Fruit fly (Drosophila melanogaster) whole organism, embryonic: ENCODE measurements around the gene CG12253.

Source experiments
- Awh ChIP-seq: fragments of 200-800 bp; sonication (Bioruptor generic); IDR thresholded peaks from 2 replicates; pipeline ENCODE4, ENCODE4 v1.3.6; 2022; ENCODE audit warnings: missing biosample characterization, missing genetic modification characterization
- Bgb ChIP-seq: fragments of 200-800 bp; sonication (Bioruptor generic); IDR thresholded peaks from 2 replicates; pipeline ENCODE4 v1.3.6; 2022; ENCODE audit warnings: missing biosample characterization, missing genetic modification characterization; ENCODE audit not compliant: partially characterized antibody
- Blimp-1 ChIP-seq: fragments of 200-800 bp; sonication (Bioruptor generic); optimal IDR thresholded peaks from 3 replicates; lab custom pipeline; 2018; ENCODE audit warnings: missing biosample characterization, missing genetic modification characterization, mild to moderate bottlenecking, moderate library complexity, missing genetic modification reagents
- CG10462 ChIP-seq: fragments of 200-800 bp; sonication (Bioruptor generic); optimal IDR thresholded peaks from 2 replicates; lab custom pipeline; 2016; ENCODE audit warnings: missing biosample characterization, missing genetic modification characterization
- CG12155 ChIP-seq: fragments of 200-800 bp; sonication (Bioruptor generic); optimal IDR thresholded peaks from 3 replicates; lab custom pipeline; 2016; ENCODE audit warnings: missing biosample characterization, missing genetic modification characterization
- CG12299 ChIP-seq: fragments of 200-800 bp; sonication (Bioruptor generic); optimal IDR thresholded peaks from 2 replicates; lab custom pipeline; 2018; ENCODE audit warnings: missing biosample characterization, mild to moderate bottlenecking, missing genetic modification characterization
- CG12659 ChIP-seq: fragments of 200-800 bp; sonication (Bioruptor generic); optimal IDR thresholded peaks from 3 replicates; lab custom pipeline; 2017; ENCODE audit warnings: mild to moderate bottlenecking, missing biosample characterization, missing genetic modification reagents, missing genetic modification characterization
- CG14860 ChIP-seq: fragments of 200-800 bp; sonication (Bioruptor generic); IDR thresholded peaks from 3 replicates; pipeline ENCODE4 v1.3.6; 2022; ENCODE audit warnings: missing biosample characterization, missing genetic modification characterization; ENCODE audit not compliant: partially characterized antibody
- CG15514 ChIP-seq: fragments of 200-800 bp; sonication (Bioruptor generic); optimal IDR thresholded peaks from 3 replicates; lab custom pipeline; 2017; ENCODE audit warnings: missing biosample characterization, missing genetic modification characterization, mild to moderate bottlenecking, moderate library complexity, missing genetic modification reagents
- CG16815 ChIP-seq: fragments of 200-800 bp; sonication (Bioruptor generic); optimal IDR thresholded peaks from 3 replicates; lab custom pipeline; 2017; ENCODE audit warnings: missing biosample characterization, mild to moderate bottlenecking, missing genetic modification characterization
- CG17328 ChIP-seq: fragments of 200-800 bp; sonication (Bioruptor generic); IDR thresholded peaks from 2 replicates; pipeline ENCODE4 v1.3.6; 2022; ENCODE audit warnings: missing biosample characterization, missing genetic modification characterization
- CG42726 ChIP-seq: fragments of 200-800 bp; sonication (Bioruptor generic); IDR thresholded peaks from 2 replicates; pipeline ENCODE4 v1.3.6; 2022; ENCODE audit warnings: missing biosample characterization, missing genetic modification characterization; ENCODE audit not compliant: partially characterized antibody
- CG4730 ChIP-seq: fragments of 200-800 bp; sonication (Bioruptor generic); IDR thresholded peaks from 2 replicates; pipeline ENCODE4 v1.3.6; 2022; ENCODE audit warnings: missing biosample characterization, missing genetic modification characterization
- CG8290 ChIP-seq, 3 experiments: fragments of 200-800 bp; sonication (Bioruptor generic); optimal IDR thresholded peaks; 2 replicates each; lab custom pipeline; 2016 to 2019; ENCODE audit warnings: missing biosample characterization in 3 of 3, missing genetic modification characterization in 3 of 3, mild to moderate bottlenecking in 2 of 3, moderate library complexity in 1 of 3
- CG9437 ChIP-seq: fragments of 200-800 bp; sonication (Bioruptor generic); optimal IDR thresholded peaks from 2 replicates; lab custom pipeline; 2018; ENCODE audit warnings: missing biosample characterization, mild to moderate bottlenecking, missing genetic modification characterization
- CG9609 ChIP-seq: fragments of 200-800 bp; sonication (Bioruptor generic); optimal IDR thresholded peaks from 3 replicates; lab custom pipeline; 2016; ENCODE audit warnings: missing biosample characterization, missing genetic modification characterization
- CkIIα-i1 ChIP-seq: fragments of 200-800 bp; sonication (Bioruptor generic); IDR thresholded peaks from 2 replicates; pipeline ENCODE4 v1.3.6; 2022; ENCODE audit warnings: missing biosample characterization, missing genetic modification characterization
- D19A ChIP-seq: fragments of 200-800 bp; optimal IDR thresholded peaks from 3 replicates; lab custom pipeline; 2019; ENCODE audit warnings: missing biosample characterization, mild to moderate bottlenecking, missing genetic modification characterization, moderate library complexity
- Ets97D ChIP-seq: fragments of 200-800 bp; sonication (Bioruptor generic); optimal IDR thresholded peaks from 3 replicates; lab custom pipeline; 2016; ENCODE audit warnings: missing biosample characterization, missing genetic modification characterization
- Gug ChIP-seq: fragments of 200-800 bp; sonication (Bioruptor generic); IDR thresholded peaks from 4 replicates; pipeline ENCODE4 v1.3.6; 2022; ENCODE audit warnings: missing biosample characterization, missing genetic modification characterization
- HLH4C ChIP-seq: fragments of 200-800 bp; sonication (Bioruptor generic); IDR thresholded peaks from 3 replicates; pipeline ENCODE4 v1.3.6; 2022; ENCODE audit warnings: missing biosample characterization, missing genetic modification characterization; ENCODE audit not compliant: partially characterized antibody
- HLHmδ ChIP-seq: fragments of 200-800 bp; sonication (Bioruptor generic); optimal IDR thresholded peaks from 2 replicates; lab custom pipeline; 2018; ENCODE audit warnings: missing biosample characterization, mild to moderate bottlenecking, missing genetic modification characterization, moderate library complexity
- Lpt ChIP-seq: fragments of >200 bp; optimal IDR thresholded peaks from 2 replicates; lab custom pipeline; 2018; ENCODE audit warnings: missing biosample characterization, missing genetic modification characterization
- Med ChIP-seq: fragments of 200-800 bp; sonication (Bioruptor generic); peaks from one replicate; lab custom pipeline; 2016; ENCODE audit warnings: missing biosample characterization, missing genetic modification characterization, mild to moderate bottlenecking, inconsistent platforms, moderate library complexity
- Mrtf ChIP-seq: fragments of 200-800 bp; sonication (Bioruptor generic); IDR thresholded peaks from 3 replicates; pipeline ENCODE4 v1.3.6; 2022; ENCODE audit warnings: missing biosample characterization, missing genetic modification characterization
- Oli ChIP-seq: fragments of 200-800 bp; sonication (Bioruptor generic); optimal IDR thresholded peaks from 2 replicates; lab custom pipeline; 2018; ENCODE audit warnings: missing biosample characterization, mild to moderate bottlenecking, missing genetic modification characterization, moderate library complexity
- Side ChIP-seq: fragments of 200-800 bp; sonication (Bioruptor generic); optimal IDR thresholded peaks from 2 replicates; lab custom pipeline; 2016; ENCODE audit warnings: missing biosample characterization, missing genetic modification characterization
- Sin3A ChIP-seq: fragments of >200 bp; optimal IDR thresholded peaks from 2 replicates; lab custom pipeline; 2018
- Sox102F ChIP-seq: fragments of 200-800 bp; sonication (Bioruptor generic); optimal IDR thresholded peaks from 2 replicates; lab custom pipeline; 2018; ENCODE audit warnings: missing biosample characterization, mild to moderate bottlenecking, missing genetic modification characterization, moderate library complexity
- Xbp1 ChIP-seq: fragments of 200-800 bp; sonication (Bioruptor generic); optimal IDR thresholded peaks from 3 replicates; lab custom pipeline; 2016; ENCODE audit warnings: missing biosample characterization, mild to moderate bottlenecking, missing genetic modification characterization
- Xrp1 ChIP-seq: fragments of 200-800 bp; sonication (Bioruptor generic); IDR thresholded peaks from 2 replicates; pipeline ENCODE4 v1.3.6; 2022; ENCODE audit warnings: missing biosample characterization, missing genetic modification characterization
- bowl ChIP-seq: fragments of 200-800 bp; sonication (Bioruptor generic); IDR thresholded peaks from 2 replicates; pipeline ENCODE4 v1.3.6; 2022; ENCODE audit warnings: missing biosample characterization, missing genetic modification characterization
- bsh ChIP-seq, 2 experiments: fragments of 200-800 bp; sonication (Bioruptor generic); optimal IDR thresholded peaks; 2 replicates each; lab custom pipeline; 2017 to 2018; ENCODE audit warnings: mild to moderate bottlenecking in 2 of 2, missing biosample characterization in 2 of 2, missing genetic modification characterization in 2 of 2, moderate library complexity in 1 of 2
- cg ChIP-seq: fragments of 200-800 bp; sonication (Bioruptor generic); optimal IDR thresholded peaks from 3 replicates; lab custom pipeline; 2019; ENCODE audit warnings: missing biosample characterization, mild to moderate bottlenecking, missing genetic modification characterization, moderate library complexity
- crol ChIP-seq: fragments of 200-800 bp; sonication (Bioruptor generic); IDR thresholded peaks from 2 replicates; pipeline ENCODE4 v1.3.6; 2022; ENCODE audit warnings: missing biosample characterization, missing genetic modification characterization
- dm ChIP-seq: fragments of 200-800 bp; sonication (Bioruptor generic); optimal IDR thresholded peaks from 3 replicates; lab custom pipeline; 2016; ENCODE audit warnings: missing biosample characterization, missing genetic modification characterization
- eyg ChIP-seq: fragments of 200-800 bp; sonication (Bioruptor generic); optimal IDR thresholded peaks from 3 replicates; lab custom pipeline; 2016; ENCODE audit warnings: missing biosample characterization, missing genetic modification characterization
- ftz-f1 ChIP-seq: fragments of 200-800 bp; sonication (Bioruptor generic); optimal IDR thresholded peaks from 2 replicates; lab custom pipeline; 2016; ENCODE audit warnings: missing biosample characterization, missing genetic modification characterization
- jigr1 ChIP-seq: fragments of 200-800 bp; sonication (Bioruptor generic); IDR thresholded peaks from 3 replicates; pipeline ENCODE4 v1.3.6; 2022; ENCODE audit warnings: missing biosample characterization, missing genetic modification characterization
- kah ChIP-seq: fragments of 200-800 bp; sonication (Bioruptor generic); optimal IDR thresholded peaks from 2 replicates; lab custom pipeline; 2018; ENCODE audit warnings: missing biosample characterization, mild to moderate bottlenecking, missing genetic modification characterization
- knrl ChIP-seq: fragments of 200-800 bp; sonication (Bioruptor generic); IDR thresholded peaks from 3 replicates; pipeline ENCODE4 v1.3.6; 2022; ENCODE audit warnings: missing biosample characterization, missing genetic modification characterization; ENCODE audit not compliant: partially characterized antibody
- nau ChIP-seq: fragments of 200-800 bp; sonication (Bioruptor generic); optimal IDR thresholded peaks from 3 replicates; lab custom pipeline; 2017; ENCODE audit warnings: missing biosample characterization, mild to moderate bottlenecking, missing genetic modification characterization, missing genetic modification reagents
- sens ChIP-seq: fragments of 200-800 bp; sonication (Bioruptor generic); peaks from one replicate; lab custom pipeline; 2016; ENCODE audit warnings: missing biosample characterization, missing genetic modification characterization
- slou ChIP-seq: fragments of 200-800 bp; sonication (Bioruptor generic); optimal IDR thresholded peaks from 3 replicates; lab custom pipeline; 2016; ENCODE audit warnings: missing biosample characterization, missing genetic modification characterization
- sna ChIP-seq: fragments of 200-800 bp; sonication (Bioruptor generic); IDR thresholded peaks from 2 replicates; pipeline ENCODE4 v1.3.6; 2022; ENCODE audit warnings: missing biosample characterization, missing genetic modification characterization; ENCODE audit not compliant: partially characterized antibody
- so ChIP-seq: fragments of 200-800 bp; sonication (Bioruptor generic); IDR thresholded peaks from 3 replicates; pipeline ENCODE4 v1.3.6; 2022; ENCODE audit warnings: missing biosample characterization, missing genetic modification characterization
- tio ChIP-seq: fragments of 200-800 bp; sonication (Bioruptor generic); optimal IDR thresholded peaks from 2 replicates; lab custom pipeline; 2017; ENCODE audit warnings: missing biosample characterization, missing genetic modification characterization, inconsistent platforms
- trem ChIP-seq: fragments of 200-800 bp; optimal IDR thresholded peaks from 3 replicates; lab custom pipeline; 2019; ENCODE audit warnings: missing biosample characterization, mild to moderate bottlenecking, missing genetic modification characterization, moderate library complexity

The CG12253 gene

dm6 chr2L:10965962-10966361, 21.6 kb upstream of the CG12253 start:
- TF ChIP-seq CG9609 (GFP tag; lab: Kevin White, UChicago) = no peak
- TF ChIP-seq so (GFP tag; lab: Robert Waterston, UW) = no peak
- TF ChIP-seq slou = no peak
- no peak for TF ChIP-seq CG10462 (GFP tag; lab: Kevin White, UChicago)
- no peak for TF ChIP-seq tio (GFP tag; lab: Kevin White, UChicago)
- TF ChIP-seq Med = peak; percentile 58
- no peak for TF ChIP-seq CG16815 (GFP tag; lab: Kevin White, UChicago)
- no peak for TF ChIP-seq CG9437 (GFP tag; lab: Kevin White, UChicago)
- no peak for TF ChIP-seq CG4730 (GFP tag; lab: Robert Waterston, UW)
- TF ChIP-seq bsh (GFP tag; optimal IDR thresholded peaks at IDR 0.05; lab: Kevin White, UChicago) = no peak
- peak; percentile 68 for TF ChIP-seq sens (GFP tag; lab: Kevin White, UChicago)
- no peak for TF ChIP-seq Ets97D (GFP tag; lab: Kevin White, UChicago)
- TF ChIP-seq HLH4C = 0 out of 3 replicates have a peak, but pooled peaks have one; percentile 28
- TF ChIP-seq CkIIα-i1 = no peak
- TF ChIP-seq Bgb (GFP tag; lab: Robert Waterston, UW) = 0 out of 2 replicates have a peak, but pooled peaks have one; percentile 15

dm6 chr2L:10967257-10968008, 20.2 kb upstream of the CG12253 start:
- TF ChIP-seq Sin3A (lab: Kevin White, UChicago) (peak; percentile 4), D19A (tag; lab: Kevin White, UChicago) (no peak), Xbp1 (GFP tag; lab: Kevin White, UChicago) (peak; percentile 34), Side (GFP tag; lab: Kevin White, UChicago) (peak; percentile 18), CG8290 (GFP tag; optimal IDR thresholded peaks at IDR 0.05; lab: Kevin White, UChicago) (no peak), CG8290 (tag; optimal IDR thresholded peaks at IDR 0.05; lab: Kevin White, UChicago) (peak in 1 of 2 experiments; percentile 50), CG14860 (GFP tag; lab: Robert Waterston, UW) (peak; percentile 32; the same call in 1 of the 3 replicates), Xrp1 (GFP tag; lab: Robert Waterston, UW) (no peak), ftz-f1 (GFP tag; lab: Kevin White, UChicago) (peak; percentile 63), Sox102F (GFP tag; lab: Kevin White, UChicago) (no peak), CG42726 (0 out of 2 replicates have a peak, but pooled peaks have one; percentile 40), eyg (GFP tag; lab: Kevin White, UChicago) (peak; percentile 4), kah (peak; percentile 46), cg (GFP tag; lab: Kevin White, UChicago) (peak; percentile 87), CG12155 (no peak), Mrtf (GFP tag; lab: Robert Waterston, UW) (no peak), sna (GFP tag; lab: Robert Waterston, UW) (no peak), Gug (GFP tag; lab: Robert Waterston, UW) (no peak), Blimp-1 (GFP tag; lab: Kevin White, UChicago) (peak; percentile 93), CG15514 (GFP tag; lab: Kevin White, UChicago) (peak; percentile 5), CG12659 (peak; percentile 29), CG17328 (GFP tag; lab: Robert Waterston, UW) (0 out of 2 replicates have a peak, but pooled peaks have one; percentile 32), jigr1 (no peak), nau (GFP tag; lab: Kevin White, UChicago) (peak; percentile 40), Oli (tag; lab: Kevin White, UChicago) (no peak), CG12299 (peak; percentile 20), knrl (GFP tag; lab: Robert Waterston, UW) (0 out of 3 replicates have a peak, but pooled peaks have one; percentile 11), dm (GFP tag; lab: Kevin White, UChicago) (peak; percentile 66), trem (tag; lab: Kevin White, UChicago) (peak; percentile 90), crol (peak; percentile 97), Lpt (no peak), HLHmδ (GFP tag; lab: Kevin White, UChicago) (peak; percentile 73), Awh (GFP tag; lab: Robert Waterston, UW) (peak; percentile 49), bowl (GFP tag; lab: Robert Waterston, UW) (peak; percentile 30; the same call in 1 of the 2 replicates)
